Worm (Caenorhabditis elegans): ENCODE measurements around the gene C17F4.7.

DNA sequence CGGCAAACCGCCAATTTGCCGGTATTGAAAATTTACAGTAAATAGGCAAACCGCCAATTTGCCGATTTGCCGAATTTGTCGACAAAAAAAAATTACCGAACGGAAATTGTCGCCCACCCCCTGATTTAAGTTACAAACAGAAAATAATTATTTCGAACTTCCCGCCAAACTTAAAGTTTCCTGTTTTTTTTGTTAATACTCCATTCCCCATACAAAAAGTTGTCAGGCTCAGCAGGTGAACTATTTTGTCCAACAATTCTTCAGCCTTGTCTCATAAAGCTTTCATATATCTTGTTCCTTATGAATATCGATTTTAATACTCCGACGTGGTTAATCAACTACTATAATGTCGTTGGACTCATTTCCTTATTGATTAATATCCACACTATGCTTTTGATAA lies 42.4 kb downstream of the C17F4.7 start, which contains the start of gene sri-50:
- TF ChIP-seq pqm-1 (tag; optimal IDR thresholded peaks at IDR 0.05), result no peak
- TF ChIP-seq hlh-15 (tag; optimal IDR thresholded peaks at IDR 0.05), result no peak
- no peak for TF ChIP-seq pha-4 (tag; optimal IDR thresholded peaks at IDR 0.05)
- TF ChIP-seq ceh-6 (GFP tag; optimal IDR thresholded peaks at IDR 0.05), result no peak
- TF ChIP-seq tbx-7 (tag; optimal IDR thresholded peaks at IDR 0.05), result no peak
- no peak for TF ChIP-seq ets-4 (tag; optimal IDR thresholded peaks at IDR 0.05)
- TF ChIP-seq hlh-8 (tag; optimal IDR thresholded peaks at IDR 0.05), result no peak
- no peak for TF ChIP-seq elt-2 (tag; optimal IDR thresholded peaks at IDR 0.05)
- no peak for TF ChIP-seq ceh-34 (tag; optimal IDR thresholded peaks at IDR 0.05)
- no peak for TF ChIP-seq K09A11.1 (tag; optimal IDR thresholded peaks at IDR 0.05; ENCODE audit: insufficient read depth)
- TF ChIP-seq dve-1 (tag; optimal IDR thresholded peaks at IDR 0.05), result no peak
- no peak for TF ChIP-seq tbx-2 (tag; optimal IDR thresholded peaks at IDR 0.05)
- no peak for TF ChIP-seq syd-9 (tag; optimal IDR thresholded peaks at IDR 0.05)
- no peak for TF ChIP-seq K02D7.2 (tag; optimal IDR thresholded peaks at IDR 0.05)
